Worm (Caenorhabditis elegans): Measurements from ENCODE around the gene T22D1.8.
A peak's percentile ranks its signal among the peaks of the same experiment; 100 is the strongest.

- TF ChIP-seq pax-3 (tag; optimal IDR thresholded peaks at IDR 0.05) (no peak), ama-1 (optimal IDR thresholded peaks at IDR 0.05) (no peak), nhr-28 (tag; optimal IDR thresholded peaks at IDR 0.05) (no peak), tlp-1 (tag; optimal IDR thresholded peaks at IDR 0.05) (no peak), skn-1 (tag; optimal IDR thresholded peaks at IDR 0.05) (no peak), nhr-71 (tag; optimal IDR thresholded peaks at IDR 0.05) (peak; percentile 7), ceh-88 (GFP tag; IDR thresholded peaks at IDR 0.05) (no peak), blmp-1 (tag; optimal IDR thresholded peaks at IDR 0.05) (no peak)
Measured at ce11 chrIV:6852727-6853126, 53.4 kb downstream of the T22D1.8 start.
